Worm (Caenorhabditis elegans) whole organism, L2 larva: ENCODE data around the gene chil-17.

ENCODE experiments used
- C34F6.9 ChIP-seq: fragments of 150-350 bp; optimal IDR thresholded peaks from 2 replicates; lab custom pipeline; 2014; ENCODE audit warnings: missing biosample characterization, missing genetic modification characterization
- F13H6.1 ChIP-seq: sonication (generic microtip); optimal IDR thresholded peaks from 2 replicates; lab custom pipeline; 2016; ENCODE audit warnings: missing genetic modification characterization, missing compliant biosample characterization
- R02D3.7 ChIP-seq: fragments of 150-350 bp; optimal IDR thresholded peaks from 2 replicates; lab custom pipeline; 2014; ENCODE audit warnings: missing biosample characterization, missing genetic modification characterization
- Y55F3AM.14 ChIP-seq: fragments of 200-800 bp; sonication (Bioruptor generic); optimal IDR thresholded peaks from 2 replicates; lab custom pipeline; 2018; ENCODE audit warnings: mild to moderate bottlenecking, missing genetic modification characterization, missing compliant biosample characterization
- ZK546.5 ChIP-seq: sonication (generic microtip); optimal IDR thresholded peaks from 2 replicates; lab custom pipeline; 2017; ENCODE audit warnings: missing biosample characterization, missing genetic modification characterization
- alr-1 ChIP-seq: fragments of 150-350 bp; optimal IDR thresholded peaks from 2 replicates; lab custom pipeline; 2014; ENCODE audit warnings: missing biosample characterization, missing genetic modification characterization
- aly-2 ChIP-seq: fragments of 150-350 bp; optimal IDR thresholded peaks from 2 replicates; lab custom pipeline; 2014; ENCODE audit warnings: missing biosample characterization, missing genetic modification characterization
- ama-1 ChIP-seq: fragments of 150-350 bp; optimal IDR thresholded peaks from 2 replicates; lab custom pipeline; 2018; ENCODE audit warnings: inconsistent platforms
- blmp-1 ChIP-seq: sonication (generic microtip); optimal IDR thresholded peaks from 2 replicates; lab custom pipeline; 2017; ENCODE audit warnings: missing genetic modification characterization, mild to moderate bottlenecking, missing compliant biosample characterization, antibody characterized with exemption, moderate library complexity; ENCODE audit not compliant: insufficient read depth
- ceh-16 ChIP-seq: fragments of 150-350 bp; optimal IDR thresholded peaks from 2 replicates; lab custom pipeline; 2014; ENCODE audit warnings: missing biosample characterization, missing genetic modification characterization
- ceh-82 ChIP-seq: fragments of 150-350 bp; optimal IDR thresholded peaks from 2 replicates; lab custom pipeline; 2014; ENCODE audit warnings: missing biosample characterization, missing genetic modification characterization
- crh-2 ChIP-seq: sonication (generic microtip); optimal IDR thresholded peaks from 2 replicates; lab custom pipeline; 2017; ENCODE audit warnings: missing biosample characterization, missing genetic modification characterization
- dmd-4 ChIP-seq: sonication (generic microtip); optimal IDR thresholded peaks from 2 replicates; lab custom pipeline; 2017; ENCODE audit warnings: missing biosample characterization, missing genetic modification characterization
- egl-27 ChIP-seq: sonication (generic microtip); optimal IDR thresholded peaks from 3 replicates; lab custom pipeline; 2017; ENCODE audit warnings: missing biosample characterization, missing genetic modification reagents, missing genetic modification characterization
- elt-1 ChIP-seq: fragments of 150-350 bp; optimal IDR thresholded peaks from 2 replicates; lab custom pipeline; 2014; ENCODE audit warnings: missing biosample characterization, missing genetic modification characterization
- elt-3 ChIP-seq: sonication (generic microtip); optimal IDR thresholded peaks from 2 replicates; lab custom pipeline; 2017; ENCODE audit warnings: missing biosample characterization, missing genetic modification characterization
- fos-1 ChIP-seq: fragments of 150-350 bp; optimal IDR thresholded peaks from 2 replicates; lab custom pipeline; 2014; ENCODE audit warnings: missing biosample characterization, missing genetic modification characterization
- gmeb-1 ChIP-seq: fragments of 150-350 bp; optimal IDR thresholded peaks from 2 replicates; lab custom pipeline; 2014; ENCODE audit warnings: missing biosample characterization, missing genetic modification characterization
- lin-11 ChIP-seq: fragments of 150-350 bp; sonication (generic microtip); optimal IDR thresholded peaks from 2 replicates; lab custom pipeline; 2014; ENCODE audit warnings: missing biosample characterization, missing genetic modification characterization, inconsistent platforms, mixed read lengths
- lin-13 ChIP-seq: fragments of 150-350 bp; optimal IDR thresholded peaks from 2 replicates; lab custom pipeline; 2014; ENCODE audit warnings: missing biosample characterization, missing genetic modification reagents, missing genetic modification characterization
- lin-39 ChIP-seq: fragments of 150-350 bp; optimal IDR thresholded peaks from 2 replicates; lab custom pipeline; 2014; ENCODE audit warnings: missing biosample characterization, missing genetic modification reagents, missing genetic modification characterization
- lsy-2 ChIP-seq, 2 experiments: fragments of 150-350 bp in 1 of 2; sonication (generic microtip) in 1 of 2; optimal IDR thresholded peaks; 2 replicates each; lab custom pipeline; 2014 to 2017; ENCODE audit warnings: missing biosample characterization in 2 of 2, missing genetic modification characterization in 2 of 2
- mab-5 ChIP-seq: fragments of 150-350 bp; optimal IDR thresholded peaks from 2 replicates; lab custom pipeline; 2014; ENCODE audit warnings: missing biosample characterization, missing genetic modification characterization
- mbf-1 ChIP-seq: sonication (generic microtip); optimal IDR thresholded peaks from 2 replicates; lab custom pipeline; 2017; ENCODE audit warnings: missing biosample characterization, missing genetic modification characterization
- mdl-1 ChIP-seq, 2 experiments: fragments of 150-350 bp in 1 of 2; sonication (generic microtip) in 1 of 2; optimal IDR thresholded peaks; 2 replicates each; lab custom pipeline; 2017; ENCODE audit warnings: missing biosample characterization in 2 of 2, missing genetic modification characterization in 2 of 2
- nhr-10 ChIP-seq: sonication (generic microtip); optimal IDR thresholded peaks from 2 replicates; lab custom pipeline; 2017; ENCODE audit warnings: missing biosample characterization, missing genetic modification characterization
- nhr-11 ChIP-seq: fragments of 150-350 bp; optimal IDR thresholded peaks from 2 replicates; lab custom pipeline; 2014; ENCODE audit warnings: missing biosample characterization, missing genetic modification characterization
- nhr-12 ChIP-seq: fragments of 150-350 bp; optimal IDR thresholded peaks from 2 replicates; lab custom pipeline; 2014; ENCODE audit warnings: missing biosample characterization, missing genetic modification characterization
- nhr-129 ChIP-seq: fragments of 150-350 bp; optimal IDR thresholded peaks from 2 replicates; lab custom pipeline; 2014; ENCODE audit warnings: missing biosample characterization, missing genetic modification characterization
- nhr-21 ChIP-seq: fragments of 150-350 bp; optimal IDR thresholded peaks from 2 replicates; lab custom pipeline; 2014; ENCODE audit warnings: missing biosample characterization, missing genetic modification characterization
- nhr-23 ChIP-seq: fragments of 150-350 bp; optimal IDR thresholded peaks from 2 replicates; lab custom pipeline; 2014; ENCODE audit warnings: missing biosample characterization, missing genetic modification reagents, missing genetic modification characterization
- nhr-237 ChIP-seq: fragments of 150-350 bp; optimal IDR thresholded peaks from 2 replicates; lab custom pipeline; 2014; ENCODE audit warnings: missing biosample characterization, missing genetic modification characterization
- nhr-25 ChIP-seq: fragments of 150-350 bp; sonication (generic microtip); optimal IDR thresholded peaks from 3 replicates; lab custom pipeline; 2014; ENCODE audit warnings: missing biosample characterization, missing genetic modification characterization
- nhr-6 ChIP-seq: fragments of 150-350 bp; optimal IDR thresholded peaks from 2 replicates; lab custom pipeline; 2014; ENCODE audit warnings: missing biosample characterization, missing genetic modification characterization
- nhr-77 ChIP-seq: fragments of 150-350 bp; optimal IDR thresholded peaks from 2 replicates; lab custom pipeline; 2014; ENCODE audit warnings: missing biosample characterization, missing genetic modification characterization
- peb-1 ChIP-seq: fragments of 150-350 bp; optimal IDR thresholded peaks from 2 replicates; lab custom pipeline; 2014; ENCODE audit warnings: missing biosample characterization, missing genetic modification characterization
- sem-4 ChIP-seq: fragments of 150-350 bp; optimal IDR thresholded peaks from 2 replicates; lab custom pipeline; 2014; ENCODE audit warnings: missing biosample characterization, missing genetic modification reagents, missing genetic modification characterization
- skn-1 ChIP-seq: sonication (generic microtip); optimal IDR thresholded peaks from 2 replicates; lab custom pipeline; 2017; ENCODE audit warnings: missing biosample characterization, missing genetic modification characterization
- sma-3 ChIP-seq: sonication (generic microtip); optimal IDR thresholded peaks from 2 replicates; lab custom pipeline; 2016; ENCODE audit warnings: missing genetic modification reagents, missing genetic modification characterization, missing compliant biosample characterization
- sma-9 ChIP-seq, 2 experiments: fragments of 150-350 bp in 1 of 2; sonication (generic microtip) in 1 of 2; optimal IDR thresholded peaks; 2 replicates each; lab custom pipeline; 2014 to 2016; ENCODE audit warnings: missing genetic modification characterization in 2 of 2, mild to moderate bottlenecking in 1 of 2, missing biosample characterization in 1 of 2, missing compliant biosample characterization in 1 of 2, missing genetic modification reagents in 1 of 2, moderate library complexity in 1 of 2
- snpc-4 ChIP-seq: fragments of 150-350 bp; optimal IDR thresholded peaks from 2 replicates; lab custom pipeline; 2014; ENCODE audit warnings: missing biosample characterization, missing genetic modification characterization
- unc-39 ChIP-seq: fragments of 150-350 bp; optimal IDR thresholded peaks from 2 replicates; lab custom pipeline; 2014; ENCODE audit warnings: missing biosample characterization, missing genetic modification characterization
- unc-55 ChIP-seq: fragments of 150-350 bp; sonication (generic microtip); optimal IDR thresholded peaks from 3 replicates; lab custom pipeline; 2014; ENCODE audit warnings: missing biosample characterization, missing genetic modification reagents, missing genetic modification characterization
- unc-62 ChIP-seq: fragments of 150-350 bp; optimal IDR thresholded peaks from 2 replicates; lab custom pipeline; 2014; ENCODE audit warnings: missing biosample characterization, missing genetic modification reagents, missing genetic modification characterization
- zag-1 ChIP-seq: fragments of 150-350 bp; optimal IDR thresholded peaks from 2 replicates; lab custom pipeline; 2014; ENCODE audit warnings: missing biosample characterization, missing genetic modification characterization
- ztf-1 ChIP-seq: fragments of 200-800 bp; sonication (Bioruptor generic); conservative IDR thresholded peaks from 2 replicates; pipeline ENCODE4 v1.3.6; 2022; ENCODE audit warnings: missing genetic modification characterization, missing compliant biosample characterization
- ztf-11 ChIP-seq: sonication (generic microtip); optimal IDR thresholded peaks from 2 replicates; lab custom pipeline; 2017; ENCODE audit warnings: missing biosample characterization, missing genetic modification characterization
- ztf-4 ChIP-seq: fragments of 150-350 bp; optimal IDR thresholded peaks from 2 replicates; lab custom pipeline; 2014; ENCODE audit warnings: missing biosample characterization, missing genetic modification characterization

The chil-17 gene

ce11 chrII:9440060-9440459 lies at the start of gene chil-17:
chil-17 (minus strand) TSS chrII:9440160.
- TF ChIP-seq elt-1 (no peak), nhr-6 (tag; lab: Kevin White, UChicago) (no peak), lin-13 (GFP tag; lab: Kevin White, UChicago) (no peak), nhr-25 (tag; lab: Kevin White, UChicago) (no peak), lin-39 (no peak), unc-62 (GFP tag; lab: Kevin White, UChicago) (no peak), unc-55 (GFP tag; lab: Kevin White, UChicago) (no peak), ztf-11 (tag; lab: Kevin White, UChicago) (no peak), nhr-10 (tag; lab: Kevin White, UChicago) (no peak), aly-2 (tag; lab: Kevin White, UChicago) (no peak)

- TF ChIP-seq unc-39 (tag; lab: Kevin White, UChicago) (no peak), nhr-6 (tag; lab: Kevin White, UChicago) (no peak), sma-9 (GFP tag; optimal IDR thresholded peaks at IDR 0.05; lab: Kevin White, UChicago) (peak; percentile 93), sma-9 (tag; optimal IDR thresholded peaks at IDR 0.05; lab: Kevin White, UChicago) (no peak), nhr-12 (tag; lab: Kevin White, UChicago) (no peak), skn-1 (tag; lab: Kevin White, UChicago) (no peak), lsy-2 (tag; optimal IDR thresholded peaks at IDR 0.05; lab: Kevin White, UChicago) (peak in 1 of 2 experiments; percentile 30), lin-13 (GFP tag; lab: Kevin White, UChicago) (no peak), alr-1 (tag; lab: Kevin White, UChicago) (no peak), ztf-4 (tag; lab: Kevin White, UChicago) (peak; percentile 24), nhr-11 (tag; lab: Kevin White, UChicago) (no peak), ceh-16 (tag; lab: Kevin White, UChicago) (no peak), mdl-1 (tag; optimal IDR thresholded peaks at IDR 0.05; lab: Kevin White, UChicago) (peak; percentile 56 to 59), unc-62 (GFP tag; lab: Kevin White, UChicago) (no peak), elt-3 (tag; lab: Kevin White, UChicago) (no peak), peb-1 (tag; lab: Kevin White, UChicago) (no peak), nhr-129 (tag; lab: Kevin White, UChicago) (peak; percentile 18), nhr-10 (tag; lab: Kevin White, UChicago) (no peak), elt-1 (no peak), crh-2 (tag; lab: Kevin White, UChicago) (no peak), F13H6.1 (peak; percentile 54), mab-5 (tag; lab: Kevin White, UChicago) (no peak), ztf-11 (tag; lab: Kevin White, UChicago) (no peak), lin-39 (no peak), nhr-21 (tag; lab: Kevin White, UChicago) (peak; percentile 64), blmp-1 (tag; lab: Kevin White, UChicago) (peak; percentile 53), nhr-25 (tag; lab: Kevin White, UChicago) (peak; percentile 57), ztf-1 (GFP tag; lab: Robert Waterston, UW) (no peak), nhr-77 (tag; lab: Kevin White, UChicago) (no peak), sem-4 (no peak), egl-27 (tag; lab: Kevin White, UChicago) (peak; percentile 65), aly-2 (tag; lab: Kevin White, UChicago) (no peak), unc-55 (GFP tag; lab: Kevin White, UChicago) (no peak), Y55F3AM.14 (GFP tag; lab: Kevin White, UChicago) (peak; percentile 6), gmeb-1 (peak; percentile 42), nhr-237 (tag; lab: Kevin White, UChicago) (no peak), ama-1 (lab: Kevin White, UChicago) (no peak), nhr-23 (tag; lab: Kevin White, UChicago) (no peak), C34F6.9 (peak; percentile 2), ZK546.5 (no peak), snpc-4 (tag; lab: Kevin White, UChicago) (no peak), sma-3 (GFP tag; lab: Kevin White, UChicago) (peak; percentile 61), R02D3.7 (tag; lab: Kevin White, UChicago) (no peak), mbf-1 (tag; lab: Kevin White, UChicago) (no peak), ceh-82 (no peak), zag-1 (no peak), lin-11 (tag; lab: Kevin White, UChicago) (peak; percentile 29), fos-1 (tag; lab: Kevin White, UChicago) (peak; percentile 64), dmd-4 (tag; lab: Kevin White, UChicago) (no peak)
- TF ChIP-seq, all 48 proteins: peak for 16
Measured at ce11 chrII:9487337-9487950, 47.5 kb upstream of the chil-17 start, which contains the start of gene T19H5.4. T19H5.4 (minus strand) TSS chrII:9487387.
